Fruit fly (Drosophila melanogaster): Measurements from ENCODE around the gene U2af38.

The U2af38 gene

DNA sequence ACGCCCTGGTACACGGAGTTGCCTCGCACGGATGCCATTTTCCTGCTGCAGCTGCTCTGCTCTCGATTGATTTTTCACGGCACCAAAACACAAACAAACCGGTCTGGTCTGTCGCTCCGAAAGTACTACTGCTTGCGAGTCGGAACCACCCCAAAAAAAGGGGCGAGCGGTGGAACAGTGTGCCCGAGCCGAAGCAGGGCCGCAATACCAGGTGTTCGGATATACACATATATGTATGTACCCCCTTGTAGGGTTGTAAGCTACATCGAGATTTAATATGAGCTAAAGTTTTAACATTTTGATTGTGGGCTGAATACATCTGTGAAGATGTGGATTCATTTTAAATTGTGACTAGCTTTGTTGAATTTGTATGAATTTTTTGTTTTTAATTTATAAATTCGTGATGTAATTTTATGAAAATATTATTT is 8.9 kb downstream of the U2af38 start (continued):
- TF ChIP-seq Pdp1 (GFP tag; optimal IDR thresholded peaks at IDR 0.05) (peak; percentile 23 to 26), CG7963 (GFP tag; IDR thresholded peaks at IDR 0.05; ENCODE audit: partially characterized antibody) (no peak), CG30020 (tag; optimal IDR thresholded peaks at IDR 0.05) (peak; percentile 55), CG17568 (GFP tag; optimal IDR thresholded peaks at IDR 0.05) (peak; percentile 16), CG2678 (tag; optimal IDR thresholded peaks at IDR 0.05) (peak; percentile 69), sr (GFP tag; IDR thresholded peaks at IDR 0.05) (peak; percentile 31; the same call in 1 of the 3 replicates), TFAM (GFP tag; optimal IDR thresholded peaks at IDR 0.05) (no peak), Hr3 (GFP tag; optimal IDR thresholded peaks at IDR 0.05) (peak; percentile 29), gcm2 (GFP tag; optimal IDR thresholded peaks at IDR 0.05) (peak; percentile 20), gcm (GFP tag; optimal IDR thresholded peaks at IDR 0.05) (peak; percentile 56), Antp (GFP tag; optimal IDR thresholded peaks at IDR 0.05) (peak; percentile 45), BtbVII (GFP tag; optimal IDR thresholded peaks at IDR 0.05) (peak; percentile 1), dm (GFP tag; optimal IDR thresholded peaks at IDR 0.05) (peak; percentile 8), CG18262 (tag; optimal IDR thresholded peaks at IDR 0.05) (peak; percentile 38), CG8290 (GFP tag; optimal IDR thresholded peaks at IDR 0.05) (peak; percentile 59), CG8290 (tag; optimal IDR thresholded peaks at IDR 0.05) (peak; percentile 8 to 88), CG10959 (GFP tag; IDR thresholded peaks at IDR 0.05) (no peak), CG17361 (GFP tag; IDR thresholded peaks at IDR 0.05) (0 out of 3 replicates have a peak, but pooled peaks have one; percentile 33), Sry-δ (GFP tag; optimal IDR thresholded peaks at IDR 0.05) (peak; percentile 54), Lhr (GFP tag; optimal IDR thresholded peaks at IDR 0.05) (peak; percentile 50), CG11456 (GFP tag; IDR thresholded peaks at IDR 0.05) (0 out of 3 replicates have a peak, but pooled peaks have one; percentile 68), CG6791 (GFP tag; IDR thresholded peaks at IDR 0.05; ENCODE audit: partially characterized antibody) (peak; percentile 57; the same call in 1 of the 3 replicates), Tbp (GFP tag; optimal IDR thresholded peaks at IDR 0.05) (no peak), hkb (optimal IDR thresholded peaks at IDR 0.05) (no peak), hkb (GFP tag; IDR thresholded peaks at IDR 0.05) (peak; percentile 42; the same call in 1 of the 2 replicates), salm (tag; optimal IDR thresholded peaks at IDR 0.05) (no peak), unpg (GFP tag; optimal IDR thresholded peaks at IDR 0.05) (peak; percentile 58), sqz (GFP tag; optimal IDR thresholded peaks at IDR 0.05) (no peak), Nf-YB (GFP tag; optimal IDR thresholded peaks at IDR 0.05) (peak; percentile 44), CG6854 (GFP tag; optimal IDR thresholded peaks at IDR 0.05) (peak; percentile 55), p53 (GFP tag; optimal IDR thresholded peaks at IDR 0.05) (no peak), sens (GFP tag) (peak; percentile 84), sens-2 (GFP tag; IDR thresholded peaks at IDR 0.05) (0 out of 2 replicates have a peak, but pooled peaks have one; percentile 33), Aef1 (GFP tag; IDR thresholded peaks at IDR 0.05) (no peak), Atf-2 (GFP tag; optimal IDR thresholded peaks at IDR 0.05) (peak; percentile 8), CG34422 (GFP tag; IDR thresholded peaks at IDR 0.05) (peak; percentile 58; the same call in 1 of the 3 replicates), PHDP (tag; optimal IDR thresholded peaks at IDR 0.05) (peak; percentile 70), croc (GFP tag; conservative IDR thresholded peaks at IDR 0.05) (no peak), HmgZ (tag; optimal IDR thresholded peaks at IDR 0.05) (peak; percentile 66), Jarid2 (GFP tag; optimal IDR thresholded peaks at IDR 0.05) (peak; percentile 92), CG2875 (GFP tag; optimal IDR thresholded peaks at IDR 0.05) (peak; percentile 28), gem (tag; optimal IDR thresholded peaks at IDR 0.05) (peak; percentile 72), CG30431 (GFP tag; optimal IDR thresholded peaks at IDR 0.05) (no peak), pros (GFP tag; optimal IDR thresholded peaks at IDR 0.05) (no peak), BEAF-32 (GFP tag; optimal IDR thresholded peaks at IDR 0.05) (peak; percentile 31), nau (GFP tag; optimal IDR thresholded peaks at IDR 0.05) (no peak), fd64A (GFP tag; optimal IDR thresholded peaks at IDR 0.05) (peak; percentile 16), CG15269 (tag; optimal IDR thresholded peaks at IDR 0.05) (peak; percentile 61), CG1832 (GFP tag; optimal IDR thresholded peaks at IDR 0.05) (no peak), CG17328 (GFP tag; IDR thresholded peaks at IDR 0.05) (0 out of 2 replicates have a peak, but pooled peaks have one; percentile 35), ttk (GFP tag; IDR thresholded peaks at IDR 0.05) (peak; percentile 79)
